Worm (Caenorhabditis elegans) whole organism, L1 larva: Measurements from ENCODE around the gene grl-31.

Experiments
- ceh-8 ChIP-seq: fragments of 200-800 bp; sonication (Bioruptor generic); optimal IDR thresholded peaks from 2 replicates; lab custom pipeline; 2018; ENCODE audit warnings: mild to moderate bottlenecking, missing genetic modification characterization, moderate library complexity, missing compliant biosample characterization
- ces-1 ChIP-seq: fragments of 150-350 bp; optimal IDR thresholded peaks from 2 replicates; lab custom pipeline; 2014; ENCODE audit warnings: missing biosample characterization, missing genetic modification reagents, missing genetic modification characterization
- dsc-1 ChIP-seq: sonication (generic microtip); optimal IDR thresholded peaks from 2 replicates; lab custom pipeline; 2016; ENCODE audit warnings: mild to moderate bottlenecking, missing genetic modification characterization, missing compliant biosample characterization
- egl-27 ChIP-seq, 2 experiments: fragments of 150-350 bp in 1 of 2; sonication (generic microtip); optimal IDR thresholded peaks; 3 replicates each; lab custom pipeline; 2017 to 2018; ENCODE audit warnings: missing biosample characterization in 2 of 2, missing genetic modification characterization in 2 of 2, missing genetic modification reagents in 2 of 2
- elt-2 ChIP-seq: sonication (generic microtip); optimal IDR thresholded peaks from 2 replicates; lab custom pipeline; 2016; ENCODE audit warnings: missing genetic modification characterization, mild to moderate bottlenecking, inconsistent platforms, missing compliant biosample characterization, missing genetic modification reagents
- elt-3 ChIP-seq, 6 experiments: fragments of 150-350 bp in 1 of 6; sonication (generic microtip); optimal IDR thresholded peaks; 2 replicates each; lab custom pipeline; 2017 to 2018; ENCODE audit warnings: missing biosample characterization in 6 of 6, missing genetic modification characterization in 6 of 6, inconsistent platforms in 1 of 6
- fos-1 ChIP-seq: fragments of 150-350 bp; optimal IDR thresholded peaks from 2 replicates; lab custom pipeline; 2014; ENCODE audit warnings: missing biosample characterization, missing genetic modification characterization
- lsy-2 ChIP-seq, 2 experiments: fragments of 150-350 bp; optimal IDR thresholded peaks; 2 replicates each; lab custom pipeline; 2014; ENCODE audit warnings: missing biosample characterization in 2 of 2, missing genetic modification characterization in 2 of 2
- mep-1 ChIP-seq: fragments of 150-350 bp; optimal IDR thresholded peaks from 2 replicates; lab custom pipeline; 2014; ENCODE audit warnings: missing biosample characterization, missing genetic modification characterization
- snpc-4 ChIP-seq: fragments of 150-350 bp; optimal IDR thresholded peaks from 2 replicates; lab custom pipeline; 2014; ENCODE audit warnings: missing biosample characterization, missing genetic modification characterization
- tbx-2 ChIP-seq: sonication (generic microtip); optimal IDR thresholded peaks from 2 replicates; lab custom pipeline; 2016; ENCODE audit warnings: missing genetic modification characterization, missing compliant biosample characterization
- ztf-4 ChIP-seq: fragments of 150-350 bp; optimal IDR thresholded peaks from 2 replicates; lab custom pipeline; 2014; ENCODE audit warnings: missing biosample characterization, missing genetic modification characterization

- TF ChIP-seq ceh-8 (GFP tag; lab: Kevin White, UChicago): no peak
- no peak for TF ChIP-seq mep-1 (tag; lab: Kevin White, UChicago)
- no peak for TF ChIP-seq ztf-4 (tag; lab: Kevin White, UChicago)
- TF ChIP-seq elt-2 (tag; lab: Kevin White, UChicago): no peak
- TF ChIP-seq dsc-1: no peak
- TF ChIP-seq elt-3 (tag; optimal IDR thresholded peaks at IDR 0.05; lab: Kevin White, UChicago): no peak
- TF ChIP-seq ces-1 (GFP tag; lab: Kevin White, UChicago): no peak
- no peak for TF ChIP-seq snpc-4 (tag; lab: Kevin White, UChicago)
- no peak for TF ChIP-seq egl-27 (tag; optimal IDR thresholded peaks at IDR 0.05; lab: Kevin White, UChicago)
- TF ChIP-seq fos-1 (tag; lab: Kevin White, UChicago): no peak
- no peak for TF ChIP-seq lsy-2 (tag; optimal IDR thresholded peaks at IDR 0.05; lab: Kevin White, UChicago)
- TF ChIP-seq tbx-2 (tag; lab: Kevin White, UChicago): no peak
Measured at ce11 chrV:3582086-3582485, 24.5 kb upstream of the grl-31 start.
